Worm (Caenorhabditis elegans) whole organism, L1 larva: ENCODE data around the gene str-10.

ENCODE experiments used
- C04F5.9 ChIP-seq: sonication (generic microtip); optimal IDR thresholded peaks from 2 replicates; lab custom pipeline; 2016; ENCODE audit warnings: missing genetic modification characterization, missing compliant biosample characterization
- C16A3.4 ChIP-seq: fragments of 150-350 bp; optimal IDR thresholded peaks from 2 replicates; lab custom pipeline; 2014; ENCODE audit warnings: missing biosample characterization, missing genetic modification characterization
- C34B4.2 ChIP-seq: sonication (generic microtip); optimal IDR thresholded peaks from 2 replicates; lab custom pipeline; 2017; ENCODE audit warnings: mild to moderate bottlenecking, missing genetic modification characterization, missing compliant biosample characterization
- Y116A8C.19 ChIP-seq: sonication (generic microtip); optimal IDR thresholded peaks from 2 replicates; lab custom pipeline; 2016; ENCODE audit warnings: missing compliant biosample characterization, missing genetic modification characterization, borderline replicate concordance
- aha-1 ChIP-seq: fragments of 150-350 bp; optimal IDR thresholded peaks from 2 replicates; lab custom pipeline; 2014; ENCODE audit warnings: missing biosample characterization, missing genetic modification characterization
- alr-1 ChIP-seq: fragments of 200-800 bp; sonication (Bioruptor generic); optimal IDR thresholded peaks from 2 replicates; lab custom pipeline; 2018; ENCODE audit warnings: borderline replicate concordance, mild to moderate bottlenecking, missing genetic modification characterization, missing compliant biosample characterization
- ceh-8 ChIP-seq: fragments of 200-800 bp; sonication (Bioruptor generic); optimal IDR thresholded peaks from 2 replicates; lab custom pipeline; 2018; ENCODE audit warnings: mild to moderate bottlenecking, missing genetic modification characterization, moderate library complexity, missing compliant biosample characterization
- ceh-82 ChIP-seq, 3 experiments: fragments of 150-350 bp in 1 of 3; sonication (generic microtip) in 2 of 3; optimal IDR thresholded peaks; 2 replicates each; lab custom pipeline; 2014 to 2017; ENCODE audit warnings: missing biosample characterization in 3 of 3, missing genetic modification characterization in 3 of 3
- ceh-88 ChIP-seq: fragments of 200-800 bp; sonication (Bioruptor generic); IDR thresholded peaks from 2 replicates; pipeline ENCODE4 v1.3.6; 2022; ENCODE audit warnings: missing genetic modification characterization, missing compliant biosample characterization
- dpl-1 ChIP-seq, 3 experiments: fragments of 150-350 bp in 2 of 3; sonication (generic microtip) in 1 of 3; optimal IDR thresholded peaks; 2 replicates each; lab custom pipeline; 2014 to 2017; ENCODE audit warnings: missing biosample characterization in 3 of 3, missing genetic modification characterization in 3 of 3, missing genetic modification reagents in 3 of 3
- dsc-1 ChIP-seq: sonication (generic microtip); optimal IDR thresholded peaks from 2 replicates; lab custom pipeline; 2016; ENCODE audit warnings: mild to moderate bottlenecking, missing genetic modification characterization, missing compliant biosample characterization
- efl-1 ChIP-seq, 4 experiments: fragments of 150-350 bp; optimal IDR thresholded peaks in 3 of 4; peaks in 1 of 4; 1 replicate in 1 of 4; 2 replicates in 3 of 4; lab custom pipeline; 2014; ENCODE audit warnings: missing biosample characterization in 2 of 4, missing genetic modification characterization in 2 of 4, missing genetic modification reagents in 2 of 4
- egl-13 ChIP-seq: sonication (generic microtip); optimal IDR thresholded peaks from 2 replicates; lab custom pipeline; 2016; ENCODE audit warnings: missing genotype, missing genetic modification reagents, missing genetic modification characterization, missing compliant biosample characterization
- elt-2 ChIP-seq: sonication (generic microtip); optimal IDR thresholded peaks from 2 replicates; lab custom pipeline; 2016; ENCODE audit warnings: missing genetic modification characterization, mild to moderate bottlenecking, inconsistent platforms, missing compliant biosample characterization, missing genetic modification reagents
- elt-3 ChIP-seq, 6 experiments: fragments of 150-350 bp in 1 of 6; sonication (generic microtip); optimal IDR thresholded peaks; 2 replicates each; lab custom pipeline; 2017 to 2018; ENCODE audit warnings: missing biosample characterization in 6 of 6, missing genetic modification characterization in 6 of 6, inconsistent platforms in 1 of 6
- fkh-8 ChIP-seq: sonication (generic microtip); optimal IDR thresholded peaks from 2 replicates; lab custom pipeline; 2016; ENCODE audit warnings: mild to moderate bottlenecking, missing genetic modification characterization, missing compliant biosample characterization
- fos-1 ChIP-seq: fragments of 150-350 bp; optimal IDR thresholded peaks from 2 replicates; lab custom pipeline; 2014; ENCODE audit warnings: missing biosample characterization, missing genetic modification characterization
- grh-1 ChIP-seq: fragments of 200-800 bp; sonication (Bioruptor generic); IDR thresholded peaks from 2 replicates; pipeline ENCODE4 v1.3.6; 2022; ENCODE audit warnings: missing genetic modification reagents, missing genetic modification characterization, missing compliant biosample characterization
- hlh-17 ChIP-seq: fragments of 200-800 bp; sonication (Bioruptor generic); optimal IDR thresholded peaks from 2 replicates; lab custom pipeline; 2018; ENCODE audit warnings: missing genetic modification characterization, mild to moderate bottlenecking, missing compliant biosample characterization, moderate library complexity, borderline replicate concordance
- hlh-4 ChIP-seq: sonication (generic microtip); optimal IDR thresholded peaks from 2 replicates; lab custom pipeline; 2016; ENCODE audit warnings: mild to moderate bottlenecking, missing genetic modification characterization, missing compliant biosample characterization
- irx-1 ChIP-seq: sonication (generic microtip); optimal IDR thresholded peaks from 2 replicates; lab custom pipeline; 2016; ENCODE audit warnings: missing genetic modification characterization, missing compliant biosample characterization
- isw-1 ChIP-seq: fragments of 200-800 bp; sonication (Bioruptor generic); IDR thresholded peaks from 2 replicates; pipeline ENCODE4 v1.3.6; 2022; ENCODE audit warnings: missing genetic modification characterization, missing compliant biosample characterization
- jun-1 ChIP-seq: fragments of 150-350 bp; optimal IDR thresholded peaks from 2 replicates; lab custom pipeline; 2014; ENCODE audit warnings: missing biosample characterization, missing genetic modification reagents, missing genetic modification characterization
- lin-13 ChIP-seq: fragments of 150-350 bp; optimal IDR thresholded peaks from 2 replicates; lab custom pipeline; 2014; ENCODE audit warnings: missing biosample characterization, missing genetic modification reagents, missing genetic modification characterization
- lin-14 ChIP-seq: fragments of 200-800 bp; sonication (Bioruptor generic); optimal IDR thresholded peaks from 2 replicates; lab custom pipeline; 2018; ENCODE audit warnings: mild to moderate bottlenecking, missing genetic modification characterization, moderate library complexity, missing compliant biosample characterization
- lin-35 ChIP-seq, 2 experiments: fragments of 150-350 bp; optimal IDR thresholded peaks; 2 replicates each; lab custom pipeline; 2014; ENCODE audit warnings: missing biosample characterization in 2 of 2, missing genetic modification characterization in 2 of 2, missing genetic modification reagents in 2 of 2
- lin-39 ChIP-seq: fragments of 150-350 bp; optimal IDR thresholded peaks from 2 replicates; lab custom pipeline; 2014; ENCODE audit warnings: missing biosample characterization, missing genetic modification reagents, missing genetic modification characterization
- lir-3 ChIP-seq: sonication (generic microtip); optimal IDR thresholded peaks from 2 replicates; lab custom pipeline; 2016; ENCODE audit warnings: mild to moderate bottlenecking, missing genetic modification characterization, moderate library complexity, missing compliant biosample characterization; ENCODE audit not compliant: poor library complexity
- mdl-1 ChIP-seq, 2 experiments: fragments of 150-350 bp; optimal IDR thresholded peaks; 2 replicates each; lab custom pipeline; 2014 to 2017; ENCODE audit warnings: missing biosample characterization in 2 of 2, missing genetic modification characterization in 2 of 2, inconsistent platforms in 1 of 2
- mef-2 ChIP-seq: fragments of 150-350 bp; optimal IDR thresholded peaks from 2 replicates; lab custom pipeline; 2014; ENCODE audit warnings: missing biosample characterization, missing genetic modification characterization
- mep-1 ChIP-seq: fragments of 150-350 bp; optimal IDR thresholded peaks from 2 replicates; lab custom pipeline; 2014; ENCODE audit warnings: missing biosample characterization, missing genetic modification characterization
- nhr-11 ChIP-seq: fragments of 150-350 bp; optimal IDR thresholded peaks from 2 replicates; lab custom pipeline; 2014; ENCODE audit warnings: missing biosample characterization, missing genetic modification characterization
- nhr-12 ChIP-seq: sonication (generic microtip); optimal IDR thresholded peaks from 2 replicates; lab custom pipeline; 2017; ENCODE audit warnings: missing biosample characterization, missing genetic modification characterization
- nhr-237 ChIP-seq: fragments of 150-350 bp; optimal IDR thresholded peaks from 2 replicates; lab custom pipeline; 2014; ENCODE audit warnings: missing biosample characterization, missing genetic modification characterization
- nhr-28 ChIP-seq: fragments of 150-350 bp; optimal IDR thresholded peaks from 2 replicates; lab custom pipeline; 2014; ENCODE audit warnings: missing biosample characterization, missing genetic modification characterization
- nhr-71 ChIP-seq: sonication (generic microtip); optimal IDR thresholded peaks from 2 replicates; lab custom pipeline; 2016; ENCODE audit warnings: mild to moderate bottlenecking, missing genetic modification characterization, moderate library complexity, missing compliant biosample characterization
- nhr-76 ChIP-seq: sonication (generic microtip); optimal IDR thresholded peaks from 2 replicates; lab custom pipeline; 2017; ENCODE audit warnings: missing biosample characterization, missing genetic modification characterization
- nhr-77 ChIP-seq: fragments of 150-350 bp; optimal IDR thresholded peaks from 2 replicates; lab custom pipeline; 2014; ENCODE audit warnings: missing biosample characterization, missing genetic modification characterization
- pag-3 ChIP-seq: sonication (generic microtip); optimal IDR thresholded peaks from 2 replicates; lab custom pipeline; 2017; ENCODE audit warnings: missing genetic modification characterization, mild to moderate bottlenecking, missing compliant biosample characterization, antibody characterized with exemption, borderline replicate concordance; ENCODE audit not compliant: insufficient read depth
- pax-3 ChIP-seq: fragments of 200-800 bp; sonication (Bioruptor generic); optimal IDR thresholded peaks from 2 replicates; lab custom pipeline; 2018; ENCODE audit warnings: mild to moderate bottlenecking, missing genetic modification characterization, moderate library complexity, missing compliant biosample characterization
- rnt-1 ChIP-seq: sonication (generic microtip); optimal IDR thresholded peaks from 2 replicates; lab custom pipeline; 2016; ENCODE audit warnings: mild to moderate bottlenecking, missing genetic modification characterization, moderate library complexity, missing compliant biosample characterization
- skn-1 ChIP-seq: fragments of 150-350 bp; optimal IDR thresholded peaks from 2 replicates; lab custom pipeline; 2014; ENCODE audit warnings: missing biosample characterization, missing genetic modification characterization
- snpc-4 ChIP-seq: fragments of 150-350 bp; optimal IDR thresholded peaks from 2 replicates; lab custom pipeline; 2014; ENCODE audit warnings: missing biosample characterization, missing genetic modification characterization
- snu-23 ChIP-seq: sonication (generic microtip); optimal IDR thresholded peaks from 2 replicates; lab custom pipeline; 2016; ENCODE audit warnings: missing genetic modification characterization, missing compliant biosample characterization
- sox-4 ChIP-seq: sonication (generic microtip); optimal IDR thresholded peaks from 2 replicates; lab custom pipeline; 2016; ENCODE audit warnings: missing genetic modification characterization, missing compliant biosample characterization
- sptf-1 ChIP-seq: fragments of 150-350 bp; optimal IDR thresholded peaks from 2 replicates; lab custom pipeline; 2014; ENCODE audit warnings: missing biosample characterization, missing genetic modification characterization
- swsn-7 ChIP-seq: sonication (generic microtip); optimal IDR thresholded peaks from 2 replicates; lab custom pipeline; 2016; ENCODE audit warnings: missing genetic modification characterization, missing compliant biosample characterization
- tlp-1 ChIP-seq: fragments of 150-350 bp; optimal IDR thresholded peaks from 2 replicates; lab custom pipeline; 2014; ENCODE audit warnings: missing biosample characterization, missing genetic modification characterization
- unc-130 ChIP-seq: fragments of 150-350 bp; optimal IDR thresholded peaks from 2 replicates; lab custom pipeline; 2017; ENCODE audit warnings: missing biosample characterization, missing genetic modification characterization, inconsistent platforms
- unc-98 ChIP-seq: fragments of 200-800 bp; sonication (Bioruptor generic); IDR thresholded peaks from 2 replicates; pipeline ENCODE4 v1.3.6; 2022; ENCODE audit warnings: missing genetic modification characterization, missing compliant biosample characterization
- vab-15 ChIP-seq: sonication (generic microtip); optimal IDR thresholded peaks from 2 replicates; lab custom pipeline; 2017; ENCODE audit warnings: missing genotype, mild to moderate bottlenecking, missing genetic modification characterization, missing compliant biosample characterization
- zip-4 ChIP-seq: fragments of 200-800 bp; sonication (Bioruptor generic); optimal IDR thresholded peaks from 2 replicates; lab custom pipeline; 2018; ENCODE audit warnings: mild to moderate bottlenecking, missing genetic modification characterization, moderate library complexity, missing compliant biosample characterization

Gene str-10

DNA sequence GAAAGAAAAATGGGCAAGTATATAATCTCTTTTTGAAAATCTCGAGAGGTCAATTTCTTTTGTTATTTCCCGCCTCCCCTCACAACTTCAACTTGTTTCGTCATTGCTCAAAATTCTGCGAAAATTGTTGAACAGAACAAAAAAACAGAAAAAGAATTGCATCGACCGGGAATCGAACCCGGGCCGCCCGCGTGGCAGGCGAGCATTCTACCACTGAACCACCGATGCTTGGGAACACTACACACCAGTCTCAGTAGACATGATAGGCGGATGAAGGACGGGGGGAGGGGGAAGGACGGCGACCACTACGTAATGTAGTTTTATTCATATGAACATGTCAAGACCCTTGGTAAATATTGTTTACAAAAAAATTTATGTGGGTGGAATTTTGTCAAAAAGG lies 38.7 kb downstream of the str-10 start (continued):
- peak; percentile 60 for TF ChIP-seq ceh-88
- peak; percentile 82 for TF ChIP-seq swsn-7 (tag; lab: Kevin White, UChicago)
- TF ChIP-seq irx-1 (tag; lab: Kevin White, UChicago), result no peak
- peak; percentile 64 for TF ChIP-seq pax-3 (tag; lab: Kevin White, UChicago)
- peak; percentile 64 for TF ChIP-seq mep-1 (tag; lab: Kevin White, UChicago)
- no peak for TF ChIP-seq aha-1 (tag; lab: Kevin White, UChicago)
- TF ChIP-seq hlh-17 (GFP tag; lab: Kevin White, UChicago), result no peak
- no peak for TF ChIP-seq Y116A8C.19 (tag; lab: Kevin White, UChicago)
- TF ChIP-seq rnt-1, result peak; percentile 77
- TF ChIP-seq nhr-237 (tag; lab: Kevin White, UChicago), result no peak
- TF ChIP-seq fkh-8 (tag; lab: Kevin White, UChicago), result peak; percentile 75
- TF ChIP-seq C16A3.4 (tag; lab: Kevin White, UChicago), result peak; percentile 58
- peak; percentile 17; the same call in 1 of the 2 replicates for TF ChIP-seq isw-1
- peak in 1 of 2 experiments; percentile 1 for TF ChIP-seq efl-1 (optimal IDR thresholded peaks at IDR 0.05; lab: Kevin White, UChicago)
- TF ChIP-seq efl-1 (GFP tag; optimal IDR thresholded peaks at IDR 0.05 in 1 of 2; lab: Kevin White, UChicago), result peak in 1 of 2 experiments; percentile 93
- no peak for TF ChIP-seq alr-1 (tag; lab: Kevin White, UChicago)
- no peak for TF ChIP-seq unc-98 (GFP tag; lab: Robert Waterston, UW)
- TF ChIP-seq elt-3 (tag; optimal IDR thresholded peaks at IDR 0.05; lab: Kevin White, UChicago), result peak in 1 of 6 experiments; percentile 61
- TF ChIP-seq hlh-4 (tag; lab: Kevin White, UChicago), result no peak
- TF ChIP-seq elt-2 (tag; lab: Kevin White, UChicago), result peak; percentile 25
- TF ChIP-seq vab-15 (tag; lab: Kevin White, UChicago), result peak; percentile 10
- peak; percentile 76 for TF ChIP-seq dsc-1
- no peak for TF ChIP-seq mef-2 (tag; lab: Kevin White, UChicago)
- no peak for TF ChIP-seq nhr-12 (tag; lab: Kevin White, UChicago)
- TF ChIP-seq snpc-4 (tag; lab: Kevin White, UChicago), result peak; percentile 14
- peak; percentile 64 for TF ChIP-seq jun-1 (tag; lab: Kevin White, UChicago)
- no peak for TF ChIP-seq nhr-28 (tag; lab: Kevin White, UChicago)
- TF ChIP-seq mdl-1 (tag; optimal IDR thresholded peaks at IDR 0.05; lab: Kevin White, UChicago), result peak in 1 of 2 experiments; percentile 65
- peak; percentile 69 for TF ChIP-seq snu-23 (GFP tag; lab: Kevin White, UChicago)
- TF ChIP-seq ceh-8 (GFP tag; lab: Kevin White, UChicago), result peak; percentile 34
- TF ChIP-seq nhr-76 (tag; lab: Kevin White, UChicago), result no peak
- peak; percentile 84 for TF ChIP-seq nhr-71 (tag; lab: Kevin White, UChicago)
- TF ChIP-seq lin-35 (GFP tag; optimal IDR thresholded peaks at IDR 0.05; lab: Kevin White, UChicago), result peak; percentile 32 to 71
- peak; percentile 64 for TF ChIP-seq skn-1 (tag; lab: Kevin White, UChicago)
- no peak for TF ChIP-seq sptf-1 (tag; lab: Kevin White, UChicago)
- peak; percentile 16 to 62 (median 32) for TF ChIP-seq ceh-82 (tag; optimal IDR thresholded peaks at IDR 0.05; lab: Kevin White, UChicago)
- no peak for TF ChIP-seq pag-3 (tag; lab: Kevin White, UChicago)
- TF ChIP-seq dpl-1 (GFP tag; optimal IDR thresholded peaks at IDR 0.05; lab: Kevin White, UChicago), result peak in 1 of 3 experiments; percentile 28
- TF ChIP-seq zip-4 (GFP tag; lab: Kevin White, UChicago), result peak; percentile 47
- TF ChIP-seq nhr-11 (tag; lab: Kevin White, UChicago), result no peak
- peak; percentile 64 for TF ChIP-seq lin-13 (GFP tag; lab: Kevin White, UChicago)
- no peak for TF ChIP-seq C34B4.2 (tag; lab: Kevin White, UChicago)
- no peak for TF ChIP-seq lin-39 (tag; lab: Kevin White, UChicago)
- peak; percentile 30 for TF ChIP-seq lir-3 (tag; lab: Kevin White, UChicago)
- TF ChIP-seq tlp-1 (tag; lab: Kevin White, UChicago), result no peak
- TF ChIP-seq unc-130 (tag; lab: Kevin White, UChicago), result peak; percentile 61
- TF ChIP-seq sox-4, result peak; percentile 36
- peak; percentile 2 for TF ChIP-seq nhr-77 (tag; lab: Kevin White, UChicago)
- TF ChIP-seq lin-14, result peak; percentile 82
- TF ChIP-seq grh-1 (GFP tag; lab: Robert Waterston, UW), result peak; percentile 72
- peak; percentile 52 for TF ChIP-seq egl-13 (tag; lab: Kevin White, UChicago)
- TF ChIP-seq C04F5.9 (tag; lab: Kevin White, UChicago), result no peak
- no peak for TF ChIP-seq fos-1 (tag; lab: Kevin White, UChicago)
